Worm (Caenorhabditis elegans) whole organism, L1 larva: ENCODE measurements around the gene K08H10.10.

Experiments
- F16B12.6 ChIP-seq: fragments of 150-350 bp; optimal IDR thresholded peaks from 2 replicates; lab custom pipeline; 2014; ENCODE audit warnings: missing biosample characterization, missing genetic modification characterization
- Y116A8C.19 ChIP-seq: sonication (generic microtip); optimal IDR thresholded peaks from 2 replicates; lab custom pipeline; 2016; ENCODE audit warnings: missing compliant biosample characterization, missing genetic modification characterization, borderline replicate concordance
- aha-1 ChIP-seq: fragments of 150-350 bp; optimal IDR thresholded peaks from 2 replicates; lab custom pipeline; 2014; ENCODE audit warnings: missing biosample characterization, missing genetic modification characterization
- alr-1 ChIP-seq: fragments of 200-800 bp; sonication (Bioruptor generic); optimal IDR thresholded peaks from 2 replicates; lab custom pipeline; 2018; ENCODE audit warnings: borderline replicate concordance, mild to moderate bottlenecking, missing genetic modification characterization, missing compliant biosample characterization
- aly-2 ChIP-seq: fragments of 150-350 bp; optimal IDR thresholded peaks from 2 replicates; lab custom pipeline; 2014; ENCODE audit warnings: missing biosample characterization, missing genetic modification characterization
- ama-1 ChIP-seq: fragments of 150-350 bp; optimal IDR thresholded peaks from 2 replicates; lab custom pipeline; 2014
- blmp-1 ChIP-seq: fragments of 150-350 bp; optimal IDR thresholded peaks from 2 replicates; lab custom pipeline; 2014; ENCODE audit warnings: missing biosample characterization, missing genetic modification characterization
- ces-1 ChIP-seq: fragments of 150-350 bp; optimal IDR thresholded peaks from 2 replicates; lab custom pipeline; 2014; ENCODE audit warnings: missing biosample characterization, missing genetic modification reagents, missing genetic modification characterization
- efl-1 ChIP-seq, 4 experiments: fragments of 150-350 bp; optimal IDR thresholded peaks in 3 of 4; peaks in 1 of 4; 1 replicate in 1 of 4; 2 replicates in 3 of 4; lab custom pipeline; 2014; ENCODE audit warnings: missing biosample characterization in 2 of 4, missing genetic modification characterization in 2 of 4, missing genetic modification reagents in 2 of 4
- elt-2 ChIP-seq: sonication (generic microtip); optimal IDR thresholded peaks from 2 replicates; lab custom pipeline; 2016; ENCODE audit warnings: missing genetic modification characterization, mild to moderate bottlenecking, inconsistent platforms, missing compliant biosample characterization, missing genetic modification reagents
- fkh-8 ChIP-seq: sonication (generic microtip); optimal IDR thresholded peaks from 2 replicates; lab custom pipeline; 2016; ENCODE audit warnings: mild to moderate bottlenecking, missing genetic modification characterization, missing compliant biosample characterization
- irx-1 ChIP-seq: sonication (generic microtip); optimal IDR thresholded peaks from 2 replicates; lab custom pipeline; 2016; ENCODE audit warnings: missing genetic modification characterization, missing compliant biosample characterization
- isw-1 ChIP-seq: fragments of 200-800 bp; sonication (Bioruptor generic); IDR thresholded peaks from 2 replicates; pipeline ENCODE4 v1.3.6; 2022; ENCODE audit warnings: missing genetic modification characterization, missing compliant biosample characterization
- jun-1 ChIP-seq: fragments of 150-350 bp; optimal IDR thresholded peaks from 2 replicates; lab custom pipeline; 2014; ENCODE audit warnings: missing biosample characterization, missing genetic modification reagents, missing genetic modification characterization
- lin-13 ChIP-seq: fragments of 150-350 bp; optimal IDR thresholded peaks from 2 replicates; lab custom pipeline; 2014; ENCODE audit warnings: missing biosample characterization, missing genetic modification reagents, missing genetic modification characterization
- lin-14 ChIP-seq: fragments of 200-800 bp; sonication (Bioruptor generic); optimal IDR thresholded peaks from 2 replicates; lab custom pipeline; 2018; ENCODE audit warnings: mild to moderate bottlenecking, missing genetic modification characterization, moderate library complexity, missing compliant biosample characterization
- lin-35 ChIP-seq, 2 experiments: fragments of 150-350 bp; optimal IDR thresholded peaks; 2 replicates each; lab custom pipeline; 2014; ENCODE audit warnings: missing biosample characterization in 2 of 2, missing genetic modification characterization in 2 of 2, missing genetic modification reagents in 2 of 2
- lin-39 ChIP-seq: fragments of 150-350 bp; optimal IDR thresholded peaks from 2 replicates; lab custom pipeline; 2014; ENCODE audit warnings: missing biosample characterization, missing genetic modification reagents, missing genetic modification characterization
- lsy-2 ChIP-seq, 2 experiments: fragments of 150-350 bp; optimal IDR thresholded peaks; 2 replicates each; lab custom pipeline; 2014; ENCODE audit warnings: missing biosample characterization in 2 of 2, missing genetic modification characterization in 2 of 2
- mab-9 ChIP-seq: fragments of 200-800 bp; sonication (Bioruptor generic); IDR thresholded peaks from 2 replicates; pipeline ENCODE4 v1.3.6; 2022; ENCODE audit warnings: missing genetic modification reagents, missing genetic modification characterization, missing compliant biosample characterization
- mep-1 ChIP-seq: fragments of 150-350 bp; optimal IDR thresholded peaks from 2 replicates; lab custom pipeline; 2014; ENCODE audit warnings: missing biosample characterization, missing genetic modification characterization
- nhr-11 ChIP-seq: fragments of 150-350 bp; optimal IDR thresholded peaks from 2 replicates; lab custom pipeline; 2014; ENCODE audit warnings: missing biosample characterization, missing genetic modification characterization
- nhr-20 ChIP-seq: sonication (generic microtip); optimal IDR thresholded peaks from 2 replicates; lab custom pipeline; 2016; ENCODE audit warnings: mild to moderate bottlenecking, missing genetic modification characterization, missing compliant biosample characterization
- nhr-76 ChIP-seq: sonication (generic microtip); optimal IDR thresholded peaks from 2 replicates; lab custom pipeline; 2017; ENCODE audit warnings: missing biosample characterization, missing genetic modification characterization
- nhr-85 ChIP-seq: sonication (generic microtip); peaks from one replicate; lab custom pipeline; 2016; ENCODE audit warnings: missing genetic modification characterization, inconsistent platforms, missing compliant biosample characterization
- pax-3 ChIP-seq: fragments of 200-800 bp; sonication (Bioruptor generic); optimal IDR thresholded peaks from 2 replicates; lab custom pipeline; 2018; ENCODE audit warnings: mild to moderate bottlenecking, missing genetic modification characterization, moderate library complexity, missing compliant biosample characterization
- rnt-1 ChIP-seq: sonication (generic microtip); optimal IDR thresholded peaks from 2 replicates; lab custom pipeline; 2016; ENCODE audit warnings: mild to moderate bottlenecking, missing genetic modification characterization, moderate library complexity, missing compliant biosample characterization
- skn-1 ChIP-seq: fragments of 150-350 bp; optimal IDR thresholded peaks from 2 replicates; lab custom pipeline; 2014; ENCODE audit warnings: missing biosample characterization, missing genetic modification characterization
- snu-23 ChIP-seq: sonication (generic microtip); optimal IDR thresholded peaks from 2 replicates; lab custom pipeline; 2016; ENCODE audit warnings: missing genetic modification characterization, missing compliant biosample characterization
- sptf-1 ChIP-seq: fragments of 150-350 bp; optimal IDR thresholded peaks from 2 replicates; lab custom pipeline; 2014; ENCODE audit warnings: missing biosample characterization, missing genetic modification characterization
- tbx-2 ChIP-seq: sonication (generic microtip); optimal IDR thresholded peaks from 2 replicates; lab custom pipeline; 2016; ENCODE audit warnings: missing genetic modification characterization, missing compliant biosample characterization
- zag-1 ChIP-seq: fragments of 150-350 bp; optimal IDR thresholded peaks from 2 replicates; lab custom pipeline; 2014; ENCODE audit warnings: missing biosample characterization, missing genetic modification characterization
- ztf-4 ChIP-seq: fragments of 150-350 bp; optimal IDR thresholded peaks from 2 replicates; lab custom pipeline; 2014; ENCODE audit warnings: missing biosample characterization, missing genetic modification characterization

Gene K08H10.10

ce11 chrV:9980731-9981483, 20.0 kb upstream of the K08H10.10 start, which contains the start of the genes ruvb-1 and tofu-1 (continued):
- peak; percentile 79 for TF ChIP-seq nhr-85 (tag; lab: Kevin White, UChicago)
- TF ChIP-seq pax-3 = peak; percentile 14
- peak; percentile 14 for TF ChIP-seq blmp-1 (tag; lab: Kevin White, UChicago)
- TF ChIP-seq lin-35 (GFP tag; optimal IDR thresholded peaks at IDR 0.05; lab: Kevin White, UChicago) = peak; percentile 40 to 70
- peak; percentile 46 to 60 for TF ChIP-seq lsy-2 (tag; optimal IDR thresholded peaks at IDR 0.05; lab: Kevin White, UChicago)
- peak; percentile 30 to 60 for TF ChIP-seq efl-1 (optimal IDR thresholded peaks at IDR 0.05; lab: Kevin White, UChicago)
- TF ChIP-seq efl-1 (GFP tag; optimal IDR thresholded peaks at IDR 0.05 in 1 of 2; lab: Kevin White, UChicago) = peak; percentile 49 to 96
- TF ChIP-seq nhr-20 = peak; percentile 79

ce11 chrV:9982568-9982967, 18.3 kb upstream of the K08H10.10 start, which contains the start of gene C27H6.9:
C27H6.9 (plus strand) TSS chrV:9982868.
- no peak for TF ChIP-seq ces-1 (GFP tag; lab: Kevin White, UChicago)
- TF ChIP-seq fkh-8 = no peak

ce11 chrV:9983529-9983928, 17.3 kb upstream of the K08H10.10 start:
- TF ChIP-seq sptf-1 (tag; lab: Kevin White, UChicago) (no peak), efl-1 (optimal IDR thresholded peaks at IDR 0.05; lab: Kevin White, UChicago) (no peak), efl-1 (GFP tag; optimal IDR thresholded peaks at IDR 0.05 in 1 of 2; lab: Kevin White, UChicago) (peak in 1 of 2 experiments; percentile 61)
- TF ChIP-seq, all 84 proteins: peak for 1

- TF ChIP-seq F16B12.6 (no peak), Y116A8C.19 (tag; lab: Kevin White, UChicago) (no peak), jun-1 (tag; lab: Kevin White, UChicago) (no peak), rnt-1 (tag; lab: Kevin White, UChicago) (no peak), ces-1 (GFP tag; lab: Kevin White, UChicago) (no peak), aha-1 (tag; lab: Kevin White, UChicago) (no peak), lsy-2 (tag; optimal IDR thresholded peaks at IDR 0.05; lab: Kevin White, UChicago) (peak in 1 of 2 experiments; percentile 7), lin-14 (GFP tag; lab: Kevin White, UChicago) (peak; percentile 39), ama-1 (no peak), nhr-76 (tag; lab: Kevin White, UChicago) (no peak), nhr-11 (tag; lab: Kevin White, UChicago) (peak; percentile 57), elt-2 (tag; lab: Kevin White, UChicago) (peak; percentile 32), aly-2 (tag; lab: Kevin White, UChicago) (no peak), skn-1 (no peak), mep-1 (tag; lab: Kevin White, UChicago) (peak; percentile 33), irx-1 (tag; lab: Kevin White, UChicago) (no peak), sptf-1 (tag; lab: Kevin White, UChicago) (no peak), lin-35 (GFP tag; optimal IDR thresholded peaks at IDR 0.05; lab: Kevin White, UChicago) (no peak), lin-39 (no peak), zag-1 (tag; lab: Kevin White, UChicago) (no peak), snu-23 (GFP tag; lab: Kevin White, UChicago) (peak; percentile 17), lin-13 (GFP tag; lab: Kevin White, UChicago) (no peak), ztf-4 (tag; lab: Kevin White, UChicago) (no peak), pax-3 (no peak), alr-1 (tag; lab: Kevin White, UChicago) (no peak), tbx-2 (tag; lab: Kevin White, UChicago) (no peak), mab-9 (GFP tag; lab: Robert Waterston, UW) (no peak), isw-1 (GFP tag; lab: Robert Waterston, UW) (no peak)
Measured at ce11 chrV:9984821-9985220, 16.0 kb upstream of the K08H10.10 start.
